Fruit fly (Drosophila melanogaster): ENCODE data around the gene CG32554.

The CG32554 gene

dm6 chrX:17836420-17836932 lies 16.0 kb downstream of the CG32554 start:
- no peak for TF ChIP-seq noc (tag; optimal IDR thresholded peaks at IDR 0.05)

DNA sequence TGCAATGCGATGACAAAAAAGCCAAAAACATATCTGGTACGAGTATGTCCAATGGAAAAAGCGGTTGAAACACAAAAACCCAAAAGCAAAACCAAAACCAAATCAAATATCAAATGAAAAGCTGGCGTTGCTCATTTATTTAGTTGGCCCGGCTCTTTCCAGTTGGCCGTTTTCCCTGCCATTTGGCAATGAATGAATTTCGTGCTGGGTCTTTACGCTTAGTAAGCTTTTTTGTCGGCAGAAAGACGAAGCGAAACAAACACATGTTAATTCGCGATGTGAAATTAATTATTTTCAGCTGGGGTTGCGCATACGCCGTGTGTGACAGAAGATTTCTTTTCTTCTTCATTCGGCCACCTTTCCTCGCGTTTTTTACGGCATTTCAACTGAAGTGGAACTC lies 17.7 kb downstream of the CG32554 start:
- no peak for TF ChIP-seq noc (tag; optimal IDR thresholded peaks at IDR 0.05)

DNA sequence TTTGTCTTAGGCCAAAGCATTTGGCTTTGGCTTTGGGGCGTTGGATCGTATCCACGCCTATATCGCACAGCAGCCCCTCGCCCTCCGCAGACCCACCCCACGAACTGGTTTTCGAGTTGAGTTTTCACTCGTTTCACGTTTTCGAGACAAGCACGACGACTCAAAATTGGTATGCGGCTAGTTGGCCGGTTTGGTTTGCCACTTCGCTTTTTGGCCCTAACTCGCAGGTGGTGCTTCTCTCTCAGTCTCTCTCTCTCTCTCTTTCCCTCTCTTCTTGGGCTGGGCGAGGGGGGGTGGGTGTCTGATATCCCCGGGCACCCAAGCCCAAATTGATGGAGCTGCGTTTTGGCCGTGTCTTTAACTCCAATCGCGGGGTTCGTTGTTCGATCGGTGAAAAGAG lies 18.5 kb downstream of the CG32554 start:
- TF ChIP-seq noc (tag; optimal IDR thresholded peaks at IDR 0.05) = no peak

dm6 chrX:17832163-17833014 lies 20.1 kb downstream of the CG32554 start:
- TF ChIP-seq noc (tag; optimal IDR thresholded peaks at IDR 0.05) = no peak

dm6 chrX:17830644-17831043 lies 21.8 kb downstream of the CG32554 start, which contains the start of gene CG6398:
Gene CG6398 (plus strand): TSS chrX:17830828.
- TF ChIP-seq noc (tag; optimal IDR thresholded peaks at IDR 0.05) = no peak

DNA sequence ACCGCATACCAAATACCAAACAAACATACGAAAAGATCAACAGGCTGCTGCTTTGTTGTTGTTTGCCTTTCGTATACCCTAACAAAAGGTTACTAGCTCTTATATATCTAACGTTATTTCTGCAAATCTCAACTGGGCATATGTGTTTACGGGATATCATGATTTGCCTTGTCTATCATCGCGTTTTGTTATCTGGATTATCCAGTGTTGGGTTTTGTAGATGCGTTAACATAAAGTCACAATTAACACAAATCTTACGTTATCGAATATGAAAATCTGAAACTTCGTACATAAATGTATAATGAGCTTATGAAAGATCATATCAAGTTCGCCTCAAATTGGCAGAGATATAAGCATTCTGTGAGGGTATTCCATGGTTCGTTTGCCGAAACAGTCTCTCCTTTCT lies 22.3 kb downstream of the CG32554 start:
- peak; percentile 31 for TF ChIP-seq noc (tag; optimal IDR thresholded peaks at IDR 0.05)

dm6 chrX:17829083-17829997 lies 23.1 kb downstream of the CG32554 start:
- no peak for TF ChIP-seq noc (tag; optimal IDR thresholded peaks at IDR 0.05)

- TF ChIP-seq noc (tag; optimal IDR thresholded peaks at IDR 0.05) = no peak
Measured at dm6 chrX:17828298-17829033, 24.0 kb downstream of the CG32554 start.

DNA sequence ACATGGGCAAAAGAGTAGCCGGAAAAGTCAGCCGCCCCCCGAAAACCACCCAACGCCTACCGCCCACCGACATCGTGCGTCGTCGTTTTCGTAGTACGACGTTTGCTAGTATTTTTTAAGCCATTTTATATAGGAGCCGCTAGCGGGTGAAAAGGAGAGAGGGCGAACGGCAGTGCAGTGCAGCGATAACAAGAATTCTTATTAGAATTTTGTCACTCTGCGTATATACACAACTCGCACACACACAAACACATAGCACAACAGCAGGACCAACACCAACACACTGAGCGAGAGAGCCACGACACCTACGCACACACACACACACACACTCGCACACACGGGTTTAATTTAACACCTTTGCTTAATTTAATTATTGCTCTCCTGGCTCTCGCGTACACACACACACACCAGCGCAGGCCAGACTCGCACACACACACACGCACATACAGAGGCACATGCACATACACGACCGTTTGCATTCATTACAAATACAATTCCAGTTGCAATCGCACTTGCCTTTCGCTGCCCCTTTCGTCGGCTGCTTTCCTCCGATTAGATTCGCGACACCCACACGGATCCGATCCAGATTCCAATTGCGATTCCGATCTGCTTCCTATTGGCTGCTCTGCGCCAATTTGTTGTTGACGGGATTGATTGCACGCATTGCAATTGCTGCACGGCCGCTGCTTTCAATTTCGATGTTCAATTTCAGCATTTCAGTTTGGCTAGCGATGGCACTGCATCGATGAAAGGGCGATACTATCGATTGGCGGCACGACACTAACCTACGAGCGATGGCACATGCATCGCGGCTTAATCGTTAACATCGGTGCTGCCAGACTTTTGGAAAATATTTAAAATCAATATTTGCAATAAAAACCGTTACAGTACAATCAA lies 25.4 kb downstream of the CG32554 start, which contains the start of gene Socs16D:
TSS of gene Socs16D (minus strand) at position 758 of the 897 bp plus-strand sequence.
- no peak for TF ChIP-seq noc (tag; optimal IDR thresholded peaks at IDR 0.05)

dm6 chrX:17821466-17821865 lies 31.0 kb downstream of the CG32554 start:
- TF ChIP-seq noc (tag; optimal IDR thresholded peaks at IDR 0.05) = no peak

DNA sequence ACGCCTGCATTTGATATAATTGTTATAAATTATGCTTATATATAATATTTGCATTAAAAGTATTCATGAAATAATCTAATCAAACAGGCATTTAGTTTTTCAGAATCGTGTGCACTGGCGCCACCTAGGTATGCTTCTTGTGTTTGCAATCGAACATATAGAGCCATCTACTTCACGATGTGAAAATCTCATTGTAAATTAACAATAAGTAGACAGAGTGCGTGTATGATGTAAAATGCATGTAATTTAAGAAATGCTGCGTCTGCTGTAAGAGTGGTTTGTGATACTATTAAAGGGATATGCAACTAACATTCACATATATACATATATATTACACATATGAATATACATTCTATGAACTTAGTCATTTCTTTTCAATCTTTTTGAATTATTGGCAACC lies 32.2 kb downstream of the CG32554 start:
- no peak for TF ChIP-seq noc (tag; optimal IDR thresholded peaks at IDR 0.05)

DNA sequence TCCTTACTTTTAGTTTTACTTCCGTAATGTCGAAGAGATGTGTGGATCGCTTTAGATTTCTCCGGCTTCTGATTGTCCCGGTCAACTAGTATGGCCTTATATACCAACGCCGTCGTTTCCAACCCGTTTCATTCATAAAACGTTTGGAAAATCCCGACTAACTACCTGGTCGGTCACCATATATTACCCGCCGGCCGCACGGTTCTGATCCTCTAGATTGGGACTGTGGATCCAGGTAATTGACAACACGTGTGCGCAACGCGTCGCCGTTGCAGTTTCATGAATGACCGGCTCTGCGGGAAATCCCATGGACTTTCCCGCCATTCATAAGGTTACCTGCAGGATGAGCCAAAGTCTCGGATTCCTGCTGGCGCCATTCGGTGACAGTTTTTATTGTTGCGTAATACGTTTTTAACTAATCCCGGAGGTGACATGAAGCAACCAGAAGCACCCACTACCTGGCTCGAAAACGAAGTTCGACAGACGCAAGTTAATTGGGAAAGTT lies 32.8 kb downstream of the CG32554 start, which contains the start of gene CG12986:
TSS of gene CG12986 (minus strand) at position 51 of the 505 bp plus-strand sequence.
- TF ChIP-seq noc (tag; optimal IDR thresholded peaks at IDR 0.05) = no peak

DNA sequence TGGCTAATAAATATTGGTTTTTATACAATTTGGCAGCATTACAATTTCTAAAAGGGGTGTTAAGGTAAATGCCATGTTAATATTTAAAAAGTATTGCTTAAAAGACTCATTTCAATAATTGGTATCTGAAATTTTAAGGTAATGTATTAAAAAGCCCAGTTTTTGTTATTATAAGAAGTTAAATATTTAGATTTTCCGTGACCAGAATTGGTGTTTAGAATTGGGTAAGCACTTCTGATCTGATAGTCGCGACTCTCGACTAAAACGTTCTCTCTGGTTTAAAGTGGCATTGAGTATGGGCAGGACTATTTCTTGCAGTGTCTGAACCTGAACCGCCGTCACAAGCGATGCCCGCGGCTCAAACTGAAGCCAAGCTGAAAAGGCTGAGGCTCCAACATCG lies 36.0 kb downstream of the CG32554 start:
- no peak for TF ChIP-seq noc (tag; optimal IDR thresholded peaks at IDR 0.05)

- TF ChIP-seq noc (tag; optimal IDR thresholded peaks at IDR 0.05) = no peak
Measured at dm6 chrX:17814783-17815182, 37.7 kb downstream of the CG32554 start.

Measured in whole organism, larva.